Fruit fly (Drosophila melanogaster): ENCODE measurements around the gene Nle.

The Nle gene

DNA sequence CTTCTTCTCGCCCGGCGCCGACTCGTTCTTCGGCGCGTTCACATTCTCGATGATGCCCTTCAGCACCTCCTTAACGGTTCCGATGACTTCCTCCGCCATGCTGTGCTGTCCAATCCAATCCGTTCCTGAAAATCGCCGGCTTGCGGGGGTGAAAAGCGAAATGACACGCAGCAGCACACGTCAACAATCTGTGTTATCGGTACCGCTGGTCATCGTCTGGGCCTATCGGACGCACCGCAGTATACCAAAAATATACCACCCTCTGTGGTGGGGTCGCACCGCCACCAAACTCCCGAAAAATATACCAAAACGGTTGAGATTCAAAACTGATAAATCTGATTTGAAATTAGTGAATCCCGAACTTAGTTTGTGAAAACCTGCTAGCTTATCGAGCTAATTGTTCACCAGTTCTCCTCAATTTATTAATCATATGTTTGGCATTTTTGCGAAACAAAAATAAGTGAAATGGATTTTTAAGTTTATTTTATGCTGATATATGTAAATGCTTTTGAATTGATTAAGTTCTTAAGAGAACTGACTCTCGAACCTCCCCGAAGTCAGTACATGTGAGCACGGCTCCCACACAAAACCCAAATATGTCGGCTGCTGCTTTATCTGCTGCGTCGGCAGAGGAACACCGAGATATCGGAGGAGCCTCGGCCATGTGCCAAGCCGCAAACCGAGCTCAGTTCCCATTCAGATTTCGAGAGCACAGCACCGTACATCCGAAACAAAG lies 23.3 kb downstream of the Nle start, which contains the start of the genes Spp and nAChRbeta3:
Gene Spp (minus strand): TSS at position 210 of the 736 bp plus-strand sequence.
Gene nAChRbeta3 (plus strand): TSS at position 686 of the 736 bp plus-strand sequence.
- no peak for TF ChIP-seq ttk (optimal IDR thresholded peaks at IDR 0.05)
- no peak for TF ChIP-seq Sin3A (optimal IDR thresholded peaks at IDR 0.05)
- no peak for TF ChIP-seq Myc (optimal IDR thresholded peaks at IDR 0.05)
- no peak for TF ChIP-seq h (optimal IDR thresholded peaks at IDR 0.05)
- TF ChIP-seq insv (optimal IDR thresholded peaks at IDR 0.05), result no peak
- no peak for TF ChIP-seq psq (optimal IDR thresholded peaks at IDR 0.05)

DNA sequence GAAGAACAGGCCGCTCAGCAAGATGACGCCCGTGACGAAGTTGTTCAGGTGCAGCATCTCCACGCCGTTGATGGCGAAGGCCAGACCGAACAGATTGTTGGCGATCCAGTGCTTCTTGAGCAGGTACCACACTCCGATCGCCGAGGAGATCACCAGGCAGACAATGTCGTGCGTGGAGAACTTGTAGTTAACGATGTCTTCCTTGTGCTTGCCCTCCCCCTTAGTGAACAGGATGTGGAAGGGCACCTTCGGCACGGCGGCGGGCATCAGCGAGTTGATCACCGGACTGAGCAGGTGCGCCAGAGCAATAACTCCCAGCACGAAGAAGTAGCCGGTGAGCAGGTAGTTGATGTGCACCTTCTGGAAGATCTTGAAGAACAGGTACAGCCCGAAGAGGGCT lies 24.1 kb downstream of the Nle start:
- TF ChIP-seq ttk (optimal IDR thresholded peaks at IDR 0.05) (peak; percentile 97), h (optimal IDR thresholded peaks at IDR 0.05) (no peak), insv (optimal IDR thresholded peaks at IDR 0.05) (no peak), Myc (optimal IDR thresholded peaks at IDR 0.05) (no peak), psq (optimal IDR thresholded peaks at IDR 0.05) (no peak), Sin3A (optimal IDR thresholded peaks at IDR 0.05) (no peak)

DNA sequence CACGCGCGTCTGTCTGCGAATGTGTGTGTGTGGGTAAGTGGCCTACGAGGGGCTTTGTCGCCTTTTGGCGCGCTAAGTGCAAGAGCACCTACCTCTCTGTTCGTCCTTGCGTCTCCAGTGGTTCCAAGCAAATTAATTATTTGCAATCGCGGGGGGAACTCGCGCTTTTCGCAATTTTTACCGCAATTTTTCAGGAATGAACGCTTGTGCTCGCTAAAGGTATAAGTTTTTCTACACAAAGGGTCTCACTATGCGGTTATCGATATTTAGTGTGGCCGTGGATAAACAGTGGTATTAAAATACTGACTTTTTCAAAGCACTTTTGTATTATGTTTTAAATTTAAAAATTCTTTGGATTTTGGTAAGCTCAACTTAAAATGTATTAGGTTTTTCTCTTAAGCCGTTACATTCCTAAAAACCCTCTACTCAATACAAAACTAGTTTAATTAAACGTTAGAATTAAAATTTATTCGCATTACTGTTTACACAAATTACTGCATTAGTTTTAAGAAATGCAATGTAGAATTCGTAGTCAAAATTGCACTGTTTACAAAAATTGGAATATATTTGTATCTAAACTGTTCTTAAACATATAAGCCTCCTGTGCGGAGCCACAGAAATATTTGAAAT lies 25.5 kb downstream of the Nle start, which contains the start of gene lwr:
Gene lwr (minus strand): TSS at position 243 of the 630 bp plus-strand sequence.
- TF ChIP-seq ttk (optimal IDR thresholded peaks at IDR 0.05) (no peak), psq (optimal IDR thresholded peaks at IDR 0.05) (no peak), Myc (optimal IDR thresholded peaks at IDR 0.05) (no peak), insv (optimal IDR thresholded peaks at IDR 0.05) (no peak), Sin3A (optimal IDR thresholded peaks at IDR 0.05) (no peak), h (optimal IDR thresholded peaks at IDR 0.05) (no peak)

DNA sequence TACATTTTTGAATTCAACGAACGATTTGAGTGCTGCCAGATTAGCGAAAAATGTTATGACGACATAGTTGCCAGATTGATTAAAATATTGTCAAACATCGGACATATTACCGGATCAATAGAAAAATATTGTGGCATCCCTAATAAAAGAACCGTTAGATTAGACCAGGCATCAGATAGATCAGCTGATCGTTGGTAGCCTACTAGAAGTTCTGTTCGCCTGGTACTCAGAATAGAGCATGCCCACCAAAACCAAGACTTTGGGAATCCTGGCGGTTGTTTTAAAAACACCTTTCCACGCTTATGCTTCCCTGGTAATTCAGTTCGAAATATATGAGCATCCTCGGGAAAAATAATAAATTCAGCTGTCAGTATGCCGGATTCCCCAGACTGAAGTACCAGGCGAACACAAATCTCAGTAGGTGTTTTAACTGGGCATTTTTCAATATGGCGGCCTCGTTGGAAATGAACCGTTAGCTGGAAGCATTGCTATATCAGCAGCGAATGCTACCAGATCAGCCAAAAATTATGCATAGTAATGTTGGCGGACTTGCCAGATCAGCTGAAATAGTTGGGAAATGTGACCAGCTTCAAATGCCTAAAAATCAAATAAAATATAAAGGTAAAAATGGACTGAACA lies 27.2 kb downstream of the Nle start:
- TF ChIP-seq h (optimal IDR thresholded peaks at IDR 0.05) (no peak), Sin3A (optimal IDR thresholded peaks at IDR 0.05) (no peak), ttk (optimal IDR thresholded peaks at IDR 0.05) (no peak), Myc (optimal IDR thresholded peaks at IDR 0.05) (no peak), insv (optimal IDR thresholded peaks at IDR 0.05) (no peak), psq (optimal IDR thresholded peaks at IDR 0.05) (no peak)

DNA sequence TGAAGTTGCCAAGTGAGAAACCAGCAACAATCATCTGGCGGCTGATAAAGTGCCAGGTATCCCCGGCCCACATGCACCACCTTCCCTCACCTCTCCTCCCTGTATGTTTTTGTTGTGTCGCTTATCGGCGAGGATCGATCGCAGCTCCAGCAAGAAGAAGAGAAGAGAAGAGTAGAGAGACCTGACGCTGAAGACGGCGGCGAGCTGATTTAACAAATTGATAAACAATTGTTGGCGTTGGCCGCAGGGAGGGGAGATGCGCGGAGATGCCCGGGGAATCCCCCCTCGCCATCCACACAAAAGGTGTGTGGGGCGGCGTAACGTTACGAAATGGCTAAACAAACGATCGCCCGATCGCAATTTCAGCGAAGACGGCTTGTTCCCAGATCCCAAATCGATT lies 34.2 kb downstream of the Nle start:
- TF ChIP-seq h (optimal IDR thresholded peaks at IDR 0.05) (no peak), Sin3A (optimal IDR thresholded peaks at IDR 0.05) (no peak), Myc (optimal IDR thresholded peaks at IDR 0.05) (no peak), insv (optimal IDR thresholded peaks at IDR 0.05) (no peak), psq (optimal IDR thresholded peaks at IDR 0.05) (no peak), ttk (optimal IDR thresholded peaks at IDR 0.05) (no peak)

DNA sequence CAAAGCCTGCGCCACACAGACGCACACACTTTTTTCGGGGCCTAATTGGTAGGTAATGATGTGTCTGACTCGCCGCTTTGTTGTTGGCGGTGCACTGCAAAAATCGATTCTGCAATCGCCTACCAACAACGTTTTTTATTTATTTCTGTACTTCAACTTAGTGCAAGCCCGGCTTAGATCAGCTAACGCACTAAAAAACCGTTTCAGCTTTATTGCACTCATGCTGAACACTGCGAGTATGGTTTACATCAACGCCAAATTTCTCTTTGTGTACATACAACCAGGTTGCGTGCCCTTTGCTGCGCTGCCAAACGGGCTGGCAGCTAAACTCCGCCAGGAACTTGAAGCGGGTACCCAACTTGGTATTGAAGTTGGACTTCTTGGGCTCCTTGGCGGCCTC lies 37.7 kb downstream of the Nle start:
- no peak for TF ChIP-seq insv (optimal IDR thresholded peaks at IDR 0.05)
- TF ChIP-seq ttk (optimal IDR thresholded peaks at IDR 0.05), result no peak
- TF ChIP-seq h (optimal IDR thresholded peaks at IDR 0.05), result no peak
- TF ChIP-seq Sin3A (optimal IDR thresholded peaks at IDR 0.05), result no peak
- no peak for TF ChIP-seq psq (optimal IDR thresholded peaks at IDR 0.05)
- TF ChIP-seq Myc (optimal IDR thresholded peaks at IDR 0.05), result no peak

DNA sequence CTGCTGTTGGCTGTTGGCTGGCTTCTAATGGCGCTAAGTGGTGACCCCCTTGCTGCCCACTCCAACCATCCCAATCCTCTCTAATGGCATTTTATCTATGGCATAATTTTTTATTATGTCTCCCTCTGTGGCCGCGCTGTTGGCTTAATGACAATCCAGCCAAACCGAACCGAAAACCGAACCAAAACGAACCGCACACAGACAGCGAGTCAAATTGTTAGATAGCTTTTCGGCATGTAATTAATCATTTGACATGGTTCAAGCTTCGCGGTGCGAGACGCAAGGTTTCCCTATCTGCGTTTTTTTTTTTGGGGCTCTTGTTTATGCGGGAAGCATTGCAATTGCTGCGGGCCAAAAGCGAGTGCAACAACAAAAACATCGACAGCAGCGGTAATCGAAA lies 40.2 kb downstream of the Nle start:
- TF ChIP-seq Sin3A (optimal IDR thresholded peaks at IDR 0.05) (no peak), h (optimal IDR thresholded peaks at IDR 0.05) (no peak), Myc (optimal IDR thresholded peaks at IDR 0.05) (no peak), psq (optimal IDR thresholded peaks at IDR 0.05) (no peak), ttk (optimal IDR thresholded peaks at IDR 0.05) (no peak), insv (optimal IDR thresholded peaks at IDR 0.05) (no peak)

DNA sequence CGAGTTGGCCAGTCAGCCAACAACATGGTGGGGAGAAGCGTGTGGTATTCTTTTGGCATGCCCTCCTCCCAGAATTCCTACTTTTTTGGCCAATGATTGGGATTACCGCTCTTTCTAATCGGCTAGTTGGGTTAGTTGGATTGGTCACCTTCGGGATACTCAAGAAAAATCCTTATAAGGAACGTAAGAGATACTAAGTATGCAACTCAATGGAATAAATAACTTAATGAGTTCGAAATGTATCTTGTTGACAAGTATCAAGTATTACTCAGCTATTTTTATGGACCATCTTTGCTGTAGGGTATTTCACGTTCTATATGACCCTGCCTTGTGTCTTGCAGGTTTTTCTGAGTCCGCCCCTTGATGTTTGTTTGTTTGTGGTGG lies 41.0 kb downstream of the Nle start:
- no peak for TF ChIP-seq ttk (optimal IDR thresholded peaks at IDR 0.05)
- no peak for TF ChIP-seq psq (optimal IDR thresholded peaks at IDR 0.05)
- no peak for TF ChIP-seq h (optimal IDR thresholded peaks at IDR 0.05)
- TF ChIP-seq insv (optimal IDR thresholded peaks at IDR 0.05), result no peak
- no peak for TF ChIP-seq Sin3A (optimal IDR thresholded peaks at IDR 0.05)
- TF ChIP-seq Myc (optimal IDR thresholded peaks at IDR 0.05), result no peak

DNA sequence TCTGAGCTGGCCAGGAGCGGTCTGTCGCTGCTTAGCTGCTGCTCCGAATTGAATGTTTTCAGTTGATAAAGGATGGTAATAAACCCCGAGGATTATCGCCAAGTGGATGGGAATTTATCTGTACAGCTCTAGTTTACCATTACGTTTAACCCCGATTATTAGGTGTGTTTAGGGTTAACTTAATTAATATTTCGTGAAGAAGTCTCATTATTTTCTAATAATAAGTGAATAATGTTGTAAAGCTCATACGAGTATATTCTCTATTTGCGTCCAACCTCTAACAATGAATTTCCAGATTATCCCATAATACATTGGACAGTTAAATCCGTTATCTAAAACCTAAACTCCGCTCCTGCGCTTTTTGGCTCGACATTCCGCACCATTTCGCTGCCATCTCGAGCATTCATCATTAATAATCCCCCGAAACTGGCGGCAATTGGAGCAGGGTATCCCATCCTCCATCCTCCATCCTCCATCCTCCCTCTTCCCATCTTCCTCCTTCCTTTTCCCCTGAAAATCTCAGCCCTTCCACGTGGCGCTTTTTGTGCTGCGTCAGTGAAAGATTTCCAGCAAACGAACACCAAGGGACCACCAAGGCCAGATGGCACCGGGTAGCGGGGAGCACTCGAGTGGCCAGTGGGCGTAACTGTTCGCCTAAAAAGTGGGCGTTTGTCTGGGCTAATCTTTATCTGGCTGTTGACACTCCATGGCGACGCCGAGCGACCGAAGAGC lies 41.6 kb downstream of the Nle start:
- TF ChIP-seq insv (optimal IDR thresholded peaks at IDR 0.05) (no peak), h (optimal IDR thresholded peaks at IDR 0.05) (no peak), psq (optimal IDR thresholded peaks at IDR 0.05) (no peak), Sin3A (optimal IDR thresholded peaks at IDR 0.05) (no peak), Myc (optimal IDR thresholded peaks at IDR 0.05) (no peak), ttk (optimal IDR thresholded peaks at IDR 0.05) (no peak)

DNA sequence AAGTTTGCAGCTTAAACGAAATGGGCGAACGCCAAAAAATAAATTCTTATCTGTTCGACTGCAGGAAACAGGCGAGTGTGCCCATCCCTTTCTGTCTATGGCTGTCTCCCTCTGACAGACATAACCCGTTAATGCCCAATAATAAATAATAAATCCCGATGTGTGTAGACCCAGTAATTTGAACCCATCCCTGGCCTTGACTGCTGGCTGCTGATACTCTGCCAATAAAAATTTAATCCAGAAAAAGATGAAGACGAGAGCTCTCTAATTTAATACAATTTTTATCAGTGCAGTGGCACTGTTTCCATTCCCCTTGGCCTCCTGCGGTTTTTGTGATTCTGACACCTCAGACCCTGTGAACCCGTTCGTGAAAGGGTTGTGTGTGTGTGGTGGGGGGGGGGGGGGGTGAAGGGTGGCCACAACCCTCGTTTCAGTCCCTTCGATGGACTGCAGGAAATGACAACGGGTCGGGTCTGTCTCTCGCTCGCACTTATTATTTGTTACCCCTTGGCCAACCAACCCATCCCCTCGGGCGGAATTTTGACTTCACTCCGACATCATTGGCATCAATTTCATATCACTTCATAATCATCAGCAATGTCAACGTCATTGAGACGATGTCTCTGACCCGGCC lies 42.3 kb downstream of the Nle start:
- TF ChIP-seq Sin3A (optimal IDR thresholded peaks at IDR 0.05) (no peak), ttk (optimal IDR thresholded peaks at IDR 0.05) (no peak)

DNA sequence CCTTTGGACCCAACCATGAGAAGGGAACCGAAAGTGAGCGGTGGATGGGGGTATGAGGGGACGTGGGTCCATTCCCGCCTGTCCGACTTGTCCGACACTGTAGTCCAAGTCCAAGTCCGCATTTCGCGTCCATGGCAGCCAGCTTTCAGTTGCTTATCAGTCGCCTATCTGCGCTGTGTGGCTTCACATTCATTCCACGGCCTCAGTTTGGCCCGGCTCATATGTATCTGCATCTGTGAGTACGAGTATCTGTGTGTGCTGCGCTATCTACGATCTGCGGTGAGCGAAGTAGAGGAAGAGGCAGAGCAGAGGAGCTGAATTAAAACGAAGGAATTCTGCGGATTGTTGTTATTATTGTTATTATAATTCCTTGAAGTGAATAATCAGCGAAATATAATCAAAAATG lies 43.4 kb downstream of the Nle start:
- no peak for TF ChIP-seq Myc (optimal IDR thresholded peaks at IDR 0.05)
- TF ChIP-seq h (optimal IDR thresholded peaks at IDR 0.05), result no peak
- TF ChIP-seq ttk (optimal IDR thresholded peaks at IDR 0.05), result no peak
- no peak for TF ChIP-seq psq (optimal IDR thresholded peaks at IDR 0.05)
- no peak for TF ChIP-seq Sin3A (optimal IDR thresholded peaks at IDR 0.05)
- TF ChIP-seq insv (optimal IDR thresholded peaks at IDR 0.05), result no peak

Data from Kc167 (cell line).